Worm (Caenorhabditis elegans): ENCODE measurements around the gene srbc-66.

The srbc-66 gene

ce11 chrV:3512381-3512780 is 18.1 kb upstream of the srbc-66 start, which contains the start of gene str-226:
str-226 (plus strand) TSS chrV:3512681.
- TF ChIP-seq nhr-21 (tag; optimal IDR thresholded peaks at IDR 0.05) = no peak

- TF ChIP-seq elt-1 (tag; optimal IDR thresholded peaks at IDR 0.05) = no peak
- no peak for TF ChIP-seq blmp-1 (tag; optimal IDR thresholded peaks at IDR 0.05; ENCODE audit: insufficient read depth)
- TF ChIP-seq lin-39 (tag; optimal IDR thresholded peaks at IDR 0.05) = no peak
Measured at ce11 chrV:3517889-3518288, 12.6 kb upstream of the srbc-66 start, which contains the start of gene str-227. str-227 (plus strand) TSS chrV:3518189.

ce11 chrV:3523262-3523661 is 7.2 kb upstream of the srbc-66 start, which contains the start of gene irg-1:
irg-1 (plus strand) TSS chrV:3523587.
- TF ChIP-seq gmeb-1 (tag; optimal IDR thresholded peaks at IDR 0.05) = no peak
- no peak for TF ChIP-seq nhr-129 (tag; optimal IDR thresholded peaks at IDR 0.05)
- no peak for TF ChIP-seq lin-11 (tag; optimal IDR thresholded peaks at IDR 0.05)
- no peak for TF ChIP-seq lin-13 (GFP tag; optimal IDR thresholded peaks at IDR 0.05)
- no peak for TF ChIP-seq R02D3.7 (tag; optimal IDR thresholded peaks at IDR 0.05)
- no peak for TF ChIP-seq blmp-1 (tag; optimal IDR thresholded peaks at IDR 0.05; ENCODE audit: insufficient read depth)
- no peak for TF ChIP-seq ztf-4 (tag; optimal IDR thresholded peaks at IDR 0.05)
- no peak for TF ChIP-seq nhr-237 (tag; optimal IDR thresholded peaks at IDR 0.05)
- TF ChIP-seq unc-62 (GFP tag; optimal IDR thresholded peaks at IDR 0.05) = no peak
- TF ChIP-seq lsy-2 (tag; optimal IDR thresholded peaks at IDR 0.05) = no peak
- TF ChIP-seq fos-1 (tag; optimal IDR thresholded peaks at IDR 0.05) = no peak
- no peak for TF ChIP-seq ceh-16 (tag; optimal IDR thresholded peaks at IDR 0.05)
- TF ChIP-seq ztf-1 (GFP tag; conservative IDR thresholded peaks at IDR 0.05) = no peak
- TF ChIP-seq elt-1 (tag; optimal IDR thresholded peaks at IDR 0.05) = no peak
- TF ChIP-seq nhr-11 (tag; optimal IDR thresholded peaks at IDR 0.05) = no peak
- no peak for TF ChIP-seq mbf-1 (tag; optimal IDR thresholded peaks at IDR 0.05)
- no peak for TF ChIP-seq sma-9 (GFP tag; optimal IDR thresholded peaks at IDR 0.05)
- TF ChIP-seq sma-9 (tag; optimal IDR thresholded peaks at IDR 0.05) = no peak
- no peak for TF ChIP-seq unc-55 (GFP tag; optimal IDR thresholded peaks at IDR 0.05)
- no peak for TF ChIP-seq nhr-10 (tag; optimal IDR thresholded peaks at IDR 0.05)

DNA sequence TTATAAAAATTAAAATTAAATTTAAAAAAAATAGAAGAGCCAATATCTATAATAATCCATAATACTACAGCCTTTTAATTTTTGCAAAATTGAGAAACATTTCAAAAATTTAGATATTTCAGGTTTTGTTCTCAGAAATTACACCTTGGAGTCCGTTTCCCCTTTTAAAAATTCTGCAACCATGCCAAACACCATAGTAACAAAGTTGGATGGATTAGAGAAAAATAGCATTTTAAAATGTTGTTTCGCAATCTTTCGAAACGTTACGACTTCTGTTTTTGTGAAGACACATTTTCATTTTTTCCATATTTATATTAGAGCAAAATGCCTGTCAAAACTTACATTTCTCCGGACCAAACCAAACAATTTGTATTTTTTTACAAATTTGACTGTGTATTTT is 5.5 kb upstream of the srbc-66 start, which contains the start of gene T24A6.7:
Gene T24A6.7, plus strand, starts transcription at position 301 of the 400 bp plus-strand sequence.
- TF ChIP-seq ceh-82 (tag; optimal IDR thresholded peaks at IDR 0.05) = no peak
- TF ChIP-seq lsy-2 (tag; optimal IDR thresholded peaks at IDR 0.05) = no peak
- no peak for TF ChIP-seq ZK546.5 (tag; optimal IDR thresholded peaks at IDR 0.05)
- no peak for TF ChIP-seq gmeb-1 (tag; optimal IDR thresholded peaks at IDR 0.05)
- TF ChIP-seq nhr-12 (tag; optimal IDR thresholded peaks at IDR 0.05) = no peak
- no peak for TF ChIP-seq lin-13 (GFP tag; optimal IDR thresholded peaks at IDR 0.05)
- TF ChIP-seq ceh-16 (tag; optimal IDR thresholded peaks at IDR 0.05) = no peak
- no peak for TF ChIP-seq nhr-129 (tag; optimal IDR thresholded peaks at IDR 0.05)
- no peak for TF ChIP-seq aly-2 (tag; optimal IDR thresholded peaks at IDR 0.05)
- no peak for TF ChIP-seq ama-1 (optimal IDR thresholded peaks at IDR 0.05)
- no peak for TF ChIP-seq skn-1 (tag; optimal IDR thresholded peaks at IDR 0.05)

- TF ChIP-seq F13H6.1 (tag; optimal IDR thresholded peaks at IDR 0.05) (no peak), R02D3.7 (tag; optimal IDR thresholded peaks at IDR 0.05) (no peak), Y55F3AM.14 (GFP tag; optimal IDR thresholded peaks at IDR 0.05) (no peak), blmp-1 (tag; optimal IDR thresholded peaks at IDR 0.05; ENCODE audit: insufficient read depth) (no peak), ceh-82 (tag; optimal IDR thresholded peaks at IDR 0.05) (no peak), lin-39 (tag; optimal IDR thresholded peaks at IDR 0.05) (no peak)
Measured at ce11 chrV:3526882-3527281, 3.6 kb upstream of the srbc-66 start, which contains the start of gene str-260. str-260 (plus strand) TSS chrV:3527182.

ce11 chrV:3535260-3535659 is 4.8 kb downstream of the srbc-66 start, which contains the start of gene nhr-221:
nhr-221 (minus strand) TSS chrV:3535360.
- TF ChIP-seq elt-1 (tag; optimal IDR thresholded peaks at IDR 0.05) (no peak), C34F6.9 (tag; optimal IDR thresholded peaks at IDR 0.05) (no peak)

- TF ChIP-seq nhr-6 (tag; optimal IDR thresholded peaks at IDR 0.05) (no peak), gmeb-1 (tag; optimal IDR thresholded peaks at IDR 0.05) (no peak), Y55F3AM.14 (GFP tag; optimal IDR thresholded peaks at IDR 0.05) (no peak)
Measured at ce11 chrV:3538307-3538706, 7.8 kb downstream of the srbc-66 start, which contains the start of gene nhr-93. nhr-93 (minus strand) TSS chrV:3538407.
